Worm (Caenorhabditis elegans) whole organism, late embryonic: ENCODE measurements around the gene Y34B4A.10.

Source experiments
- nfya-1 ChIP-seq: sonication (generic microtip); optimal IDR thresholded peaks from 2 replicates; lab custom pipeline; 2017; ENCODE audit warnings: missing genetic modification characterization, mild to moderate bottlenecking, missing compliant biosample characterization, antibody characterized with exemption, moderate library complexity
- syd-9 ChIP-seq: sonication (generic microtip); optimal IDR thresholded peaks from 2 replicates; lab custom pipeline; 2016; ENCODE audit warnings: mild to moderate bottlenecking, missing genetic modification characterization, moderate library complexity, missing compliant biosample characterization

DNA sequence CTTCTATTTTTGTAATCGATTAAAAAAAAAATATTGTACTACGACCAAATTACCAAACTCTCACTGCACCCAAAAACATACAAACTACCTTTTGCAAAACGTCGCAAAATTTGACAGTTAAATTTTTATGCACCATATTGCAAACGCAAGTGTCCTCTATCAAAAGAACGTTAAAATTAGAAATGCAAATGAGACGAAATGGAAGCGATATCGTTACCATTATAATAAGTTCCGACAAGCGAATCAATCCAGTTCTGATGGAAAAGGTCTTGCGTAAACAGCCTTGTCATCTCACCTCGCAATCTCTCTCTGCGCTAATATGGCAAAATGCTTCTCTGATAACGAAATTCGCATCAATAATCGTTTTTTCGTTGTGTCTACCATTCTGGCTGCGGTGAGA is 18.4 kb downstream of the Y34B4A.10 start:
- no peak for TF ChIP-seq nfya-1 (tag; lab: Kevin White, UChicago)
- TF ChIP-seq syd-9 (tag; lab: Kevin White, UChicago) = no peak
